Fruit fly (Drosophila melanogaster): Measurements from ENCODE around the gene Oseg5.

- no peak for TF ChIP-seq Myb (GFP tag; optimal IDR thresholded peaks at IDR 0.05)
- no peak for TF ChIP-seq Sry-β (GFP tag; optimal IDR thresholded peaks at IDR 0.05)
- no peak for TF ChIP-seq caup (GFP tag; optimal IDR thresholded peaks at IDR 0.05; ENCODE audit: severe bottlenecking)
- no peak for TF ChIP-seq bsh (GFP tag; optimal IDR thresholded peaks at IDR 0.05)
- no peak for TF ChIP-seq CG13775 (GFP tag; optimal IDR thresholded peaks at IDR 0.05)
- no peak for TF ChIP-seq CG4730 (GFP tag; IDR thresholded peaks at IDR 0.05)
- TF ChIP-seq Dip2 (GFP tag; IDR thresholded peaks at IDR 0.05): no peak
- TF ChIP-seq grau (tag; optimal IDR thresholded peaks at IDR 0.05): no peak
Observed at dm6 chr2L:20812283-20813189, 23.1 kb downstream of the Oseg5 start.

Data from whole organism, embryonic.